Worm (Caenorhabditis elegans) whole organism, young adult: ENCODE results near the gene nlp-51.
A peak's percentile ranks its signal among the peaks of the same experiment; 100 is the strongest.

Experiments
- B0019.2 ChIP-seq: fragments of 200-800 bp; sonication (Bioruptor generic); conservative IDR thresholded peaks from 2 replicates; pipeline ENCODE4 v1.3.6; 2022; ENCODE audit warnings: missing genetic modification reagents, missing genetic modification characterization, missing compliant biosample characterization
- D2030.7 ChIP-seq: fragments of 200-800 bp; sonication (Bioruptor generic); IDR thresholded peaks from 2 replicates; pipeline ENCODE4 v1.3.6; 2022; ENCODE audit warnings: missing genetic modification reagents, missing genetic modification characterization, missing compliant biosample characterization
- F22D6.2 ChIP-seq: sonication (generic microtip); optimal IDR thresholded peaks from 2 replicates; lab custom pipeline; 2016; ENCODE audit warnings: mild to moderate bottlenecking, missing genetic modification characterization, missing compliant biosample characterization
- F37B4.10 ChIP-seq: fragments of 200-800 bp; sonication (Bioruptor generic); IDR thresholded peaks from 2 replicates; pipeline ENCODE4 v1.3.6; 2022; ENCODE audit warnings: missing genetic modification characterization, missing compliant biosample characterization
- F39B2.1 ChIP-seq: fragments of 200-800 bp; sonication (Bioruptor generic); IDR thresholded peaks from 2 replicates; pipeline ENCODE4 v1.3.6; 2022; ENCODE audit warnings: missing genetic modification reagents, missing genetic modification characterization, missing compliant biosample characterization
- F52B5.7 ChIP-seq: sonication (generic microtip); optimal IDR thresholded peaks from 2 replicates; lab custom pipeline; 2016; ENCODE audit warnings: mild to moderate bottlenecking, missing genetic modification characterization, missing compliant biosample characterization
- F55B11.4 ChIP-seq: sonication (generic microtip); optimal IDR thresholded peaks from 2 replicates; lab custom pipeline; 2016; ENCODE audit warnings: missing compliant biosample characterization, missing genetic modification characterization, borderline replicate concordance; ENCODE audit not compliant: insufficient read depth
- F57C9.4 ChIP-seq: sonication (generic microtip); optimal IDR thresholded peaks from 2 replicates; lab custom pipeline; 2017; ENCODE audit warnings: mild to moderate bottlenecking, missing genetic modification characterization, missing compliant biosample characterization
- Y53F4B.3 ChIP-seq: fragments of 200-800 bp; sonication (Bioruptor generic); IDR thresholded peaks from 2 replicates; pipeline ENCODE4 v1.3.6; 2022; ENCODE audit warnings: missing genetic modification reagents, missing genetic modification characterization, missing compliant biosample characterization
- Y79H2A.3 ChIP-seq: fragments of 200-800 bp; sonication (Bioruptor generic); conservative IDR thresholded peaks from 2 replicates; pipeline ENCODE4 v1.3.6; 2022; ENCODE audit warnings: missing genetic modification reagents, missing genetic modification characterization, missing compliant biosample characterization
- athp-1 ChIP-seq: sonication (generic microtip); optimal IDR thresholded peaks from 2 replicates; lab custom pipeline; 2017; ENCODE audit warnings: mild to moderate bottlenecking, missing genetic modification characterization, missing compliant biosample characterization
- attf-6 ChIP-seq: fragments of 200-800 bp; sonication (Bioruptor generic); IDR thresholded peaks from 2 replicates; pipeline ENCODE4 v1.3.6; 2022; ENCODE audit warnings: missing genetic modification reagents, missing genetic modification characterization, missing compliant biosample characterization
- bed-1 ChIP-seq: fragments of 200-800 bp; sonication (Bioruptor generic); IDR thresholded peaks from 2 replicates; pipeline ENCODE4 v1.3.6; 2022; ENCODE audit warnings: missing genetic modification reagents, missing genetic modification characterization, missing compliant biosample characterization
- ccch-3 ChIP-seq: fragments of 200-800 bp; sonication (Bioruptor generic); optimal IDR thresholded peaks from 2 replicates; lab custom pipeline; 2018; ENCODE audit warnings: mild to moderate bottlenecking, missing genetic modification characterization, missing compliant biosample characterization
- cebp-1 ChIP-seq, 2 experiments: fragments of 200-800 bp in 1 of 2; sonication (Bioruptor generic) in 1 of 2; sonication (generic microtip) in 1 of 2; IDR thresholded peaks in 1 of 2; optimal IDR thresholded peaks in 1 of 2; 2 replicates each; pipeline versions ENCODE4 v1.3.6 to Lab custom; 2017 to 2022; ENCODE audit warnings: missing compliant biosample characterization in 2 of 2, missing genetic modification characterization in 2 of 2, mild to moderate bottlenecking in 1 of 2, missing genetic modification reagents in 1 of 2, moderate library complexity in 1 of 2
- cebp-2 ChIP-seq: fragments of 200-800 bp; sonication (Bioruptor generic); IDR thresholded peaks from 2 replicates; pipeline ENCODE4 v1.3.6; 2022; ENCODE audit warnings: missing genetic modification characterization, missing compliant biosample characterization
- ceh-100 ChIP-seq: fragments of 200-800 bp; sonication (Bioruptor generic); IDR thresholded peaks from 2 replicates; pipeline ENCODE4 v1.3.6; 2022; ENCODE audit warnings: missing genetic modification reagents, missing genetic modification characterization, missing compliant biosample characterization
- ceh-40 ChIP-seq: fragments of 200-800 bp; sonication (Bioruptor generic); IDR thresholded peaks from 2 replicates; pipeline ENCODE4 v1.3.6; 2022; ENCODE audit warnings: missing genetic modification characterization, missing compliant biosample characterization
- ceh-58 ChIP-seq: fragments of 200-800 bp; sonication (Bioruptor generic); IDR thresholded peaks from 2 replicates; pipeline ENCODE4 v1.3.6; 2022; ENCODE audit warnings: missing genetic modification characterization, missing compliant biosample characterization
- ceh-79 ChIP-seq: sonication (generic microtip); optimal IDR thresholded peaks from 2 replicates; lab custom pipeline; 2017; ENCODE audit warnings: mild to moderate bottlenecking, missing genetic modification characterization, missing compliant biosample characterization
- ceh-91 ChIP-seq: fragments of 200-800 bp; sonication (Bioruptor generic); IDR thresholded peaks from 2 replicates; pipeline ENCODE4 v1.3.6; 2022; ENCODE audit warnings: missing genetic modification reagents, missing genetic modification characterization, missing compliant biosample characterization
- dpff-1 ChIP-seq: sonication (generic microtip); optimal IDR thresholded peaks from 2 replicates; lab custom pipeline; 2017; ENCODE audit warnings: mild to moderate bottlenecking, missing genetic modification characterization, missing compliant biosample characterization
- dpl-1 ChIP-seq: fragments of 150-350 bp; optimal IDR thresholded peaks from 2 replicates; lab custom pipeline; 2014; ENCODE audit warnings: missing biosample characterization, missing genetic modification reagents, missing genetic modification characterization
- egl-44 ChIP-seq: fragments of 200-800 bp; sonication (Bioruptor generic); IDR thresholded peaks from 2 replicates; pipeline ENCODE4 v1.3.6; 2022; ENCODE audit warnings: missing genetic modification reagents, missing genetic modification characterization, missing compliant biosample characterization
- ekl-4 ChIP-seq: fragments of 200-800 bp; sonication (Bioruptor generic); IDR thresholded peaks from 2 replicates; pipeline ENCODE4 v1.3.6; 2022; ENCODE audit warnings: missing genetic modification reagents, missing genetic modification characterization, missing compliant biosample characterization
- ets-4 ChIP-seq: fragments of 200-800 bp; sonication (Bioruptor generic); optimal IDR thresholded peaks from 2 replicates; lab custom pipeline; 2018; ENCODE audit warnings: mild to moderate bottlenecking, missing genetic modification characterization, missing compliant biosample characterization
- hsf-1 ChIP-seq: fragments of 200-800 bp; sonication (Bioruptor generic); IDR thresholded peaks from 2 replicates; pipeline ENCODE4 v1.3.6; 2022; ENCODE audit warnings: missing genetic modification reagents, missing genetic modification characterization, missing compliant biosample characterization
- lag-1 ChIP-seq: fragments of 200-800 bp; sonication (Bioruptor generic); IDR thresholded peaks from 2 replicates; pipeline ENCODE4 v1.3.6; 2022; ENCODE audit warnings: missing genetic modification reagents, missing genetic modification characterization, missing compliant biosample characterization
- let-526 ChIP-seq: fragments of 200-800 bp; sonication (Bioruptor generic); IDR thresholded peaks from 2 replicates; pipeline ENCODE4 v1.3.6; 2022; ENCODE audit warnings: missing genetic modification reagents, missing genetic modification characterization, missing compliant biosample characterization
- lin-26 ChIP-seq: fragments of 200-800 bp; sonication (Bioruptor generic); IDR thresholded peaks from 2 replicates; pipeline ENCODE4 v1.3.6; 2022; ENCODE audit warnings: missing genetic modification reagents, missing genetic modification characterization, missing compliant biosample characterization
- lsy-27 ChIP-seq: sonication (generic microtip); optimal IDR thresholded peaks from 2 replicates; lab custom pipeline; 2017; ENCODE audit warnings: missing genetic modification characterization, mild to moderate bottlenecking, missing compliant biosample characterization, antibody characterized with exemption, missing genotype, borderline replicate concordance; ENCODE audit not compliant: insufficient read depth
- madf-3 ChIP-seq: fragments of 200-800 bp; sonication (Bioruptor generic); IDR thresholded peaks from 2 replicates; pipeline ENCODE4 v1.3.6; 2022; ENCODE audit warnings: missing genetic modification reagents, missing genetic modification characterization, missing compliant biosample characterization
- mel-28 ChIP-seq: sonication (generic microtip); optimal IDR thresholded peaks from 2 replicates; lab custom pipeline; 2016; ENCODE audit warnings: borderline replicate concordance, mild to moderate bottlenecking, missing genetic modification characterization, missing compliant biosample characterization
- nfya-1 ChIP-seq: sonication (generic microtip); optimal IDR thresholded peaks from 2 replicates; lab custom pipeline; 2017; ENCODE audit warnings: antibody characterized with exemption, missing compliant biosample characterization, missing genetic modification characterization, borderline replicate concordance; ENCODE audit not compliant: insufficient read depth
- nfya-2 ChIP-seq: fragments of 200-800 bp; sonication (Bioruptor generic); IDR thresholded peaks from 2 replicates; pipeline ENCODE4 v1.3.6; 2022; ENCODE audit warnings: missing genetic modification reagents, missing genetic modification characterization, missing compliant biosample characterization
- nhr-90 ChIP-seq: sonication (generic microtip); optimal IDR thresholded peaks from 2 replicates; lab custom pipeline; 2016; ENCODE audit warnings: missing genotype, mild to moderate bottlenecking, missing genetic modification characterization, missing compliant biosample characterization
- pbrm-1 ChIP-seq: fragments of 200-800 bp; sonication (Bioruptor generic); IDR thresholded peaks from 2 replicates; pipeline ENCODE4 v1.3.6; 2022; ENCODE audit warnings: missing genetic modification reagents, missing genetic modification characterization, missing compliant biosample characterization
- repo-1 ChIP-seq: sonication (generic microtip); optimal IDR thresholded peaks from 2 replicates; lab custom pipeline; 2017; ENCODE audit warnings: mild to moderate bottlenecking, missing genetic modification characterization, missing compliant biosample characterization
- rpc-1 ChIP-seq, 2 experiments: fragments of 150-350 bp in 1 of 2; sonication (generic microtip) in 1 of 2; optimal IDR thresholded peaks; 2 replicates each; lab custom pipeline; 2014 to 2018; ENCODE audit warnings: missing biosample characterization in 1 of 2, missing genetic modification characterization in 1 of 2, missing genetic modification reagents in 1 of 2, missing genotype in 1 of 2
- sea-2 ChIP-seq: fragments of 200-800 bp; sonication (Bioruptor generic); IDR thresholded peaks from 2 replicates; pipeline ENCODE4 v1.3.6; 2022; ENCODE audit warnings: missing genetic modification characterization, missing compliant biosample characterization
- snpc-1.3 ChIP-seq: sonication (generic microtip); optimal IDR thresholded peaks from 2 replicates; lab custom pipeline; 2017; ENCODE audit warnings: missing genetic modification characterization, mild to moderate bottlenecking, missing compliant biosample characterization, antibody characterized with exemption, moderate library complexity, missing genotype, missing genetic modification reagents; ENCODE audit not compliant: insufficient read depth
- snpc-3.4 ChIP-seq: sonication (generic microtip); optimal IDR thresholded peaks from 2 replicates; lab custom pipeline; 2017; ENCODE audit warnings: missing genetic modification characterization, mild to moderate bottlenecking, missing compliant biosample characterization, antibody characterized with exemption, moderate library complexity, missing genotype, missing genetic modification reagents
- somi-1 ChIP-seq: fragments of 200-800 bp; sonication (Bioruptor generic); optimal IDR thresholded peaks from 2 replicates; lab custom pipeline; 2018; ENCODE audit warnings: mild to moderate bottlenecking, missing genetic modification characterization, missing compliant biosample characterization
- zim-3 ChIP-seq: sonication (generic microtip); optimal IDR thresholded peaks from 2 replicates; lab custom pipeline; 2017; ENCODE audit warnings: mild to moderate bottlenecking, missing genetic modification characterization, moderate library complexity, missing compliant biosample characterization
- ztf-26 ChIP-seq: sonication (generic microtip); optimal IDR thresholded peaks from 2 replicates; lab custom pipeline; 2017; ENCODE audit warnings: missing genetic modification characterization, missing compliant biosample characterization

The nlp-51 gene

ce11 chrII:11301059-11301458 lies 18.4 kb downstream of the nlp-51 start, which contains the start of gene raga-1:
raga-1 (plus strand) TSS chrII:11301359.
- TF ChIP-seq ztf-26 = no peak
- no peak for TF ChIP-seq ekl-4
- TF ChIP-seq snpc-3.4 (tag; lab: Kevin White, UChicago) = peak; percentile 0
- no peak for TF ChIP-seq cebp-1 (GFP tag; IDR thresholded peaks at IDR 0.05; lab: Robert Waterston, UW)
- peak; percentile 15 for TF ChIP-seq cebp-1 (tag; optimal IDR thresholded peaks at IDR 0.05; lab: Kevin White, UChicago)
- TF ChIP-seq snpc-1.3 = no peak
- 0 out of 2 replicates have a peak, but pooled peaks have one; percentile 37 for TF ChIP-seq pbrm-1 (GFP tag; lab: Robert Waterston, UW)
- no peak for TF ChIP-seq zim-3 (tag; lab: Kevin White, UChicago)

- TF ChIP-seq F22D6.2 (tag; lab: Kevin White, UChicago) (no peak), ceh-40 (GFP tag; lab: Robert Waterston, UW) (no peak), F37B4.10 (GFP tag; lab: Robert Waterston, UW) (no peak), hsf-1 (GFP tag; lab: Robert Waterston, UW) (no peak), repo-1 (tag; lab: Kevin White, UChicago) (no peak), egl-44 (GFP tag; lab: Robert Waterston, UW) (no peak), lin-26 (GFP tag; lab: Robert Waterston, UW) (no peak), ceh-91 (peak; percentile 84), athp-1 (peak; percentile 30), D2030.7 (peak; percentile 80), somi-1 (GFP tag; lab: Kevin White, UChicago) (no peak), ccch-3 (GFP tag; lab: Kevin White, UChicago) (no peak), B0019.2 (0 out of 2 replicates have a peak, but pooled peaks have one; percentile 12), sea-2 (GFP tag; lab: Robert Waterston, UW) (no peak), F52B5.7 (tag; lab: Kevin White, UChicago) (no peak), mel-28 (tag; lab: Kevin White, UChicago) (no peak), nhr-90 (no peak), lag-1 (no peak), dpl-1 (GFP tag; lab: Kevin White, UChicago) (peak; percentile 77), F39B2.1 (GFP tag; lab: Robert Waterston, UW) (no peak), snpc-3.4 (tag; lab: Kevin White, UChicago) (peak; percentile 54), dpff-1 (no peak), lsy-27 (no peak), F55B11.4 (tag; lab: Kevin White, UChicago) (no peak), ekl-4 (no peak; the same call in 1 of the 2 replicates), ets-4 (no peak), cebp-2 (GFP tag; lab: Robert Waterston, UW) (no peak), let-526 (GFP tag; lab: Robert Waterston, UW) (no peak), ceh-100 (no peak), ceh-79 (tag; lab: Kevin White, UChicago) (no peak), nfya-2 (GFP tag; lab: Robert Waterston, UW) (no peak), bed-1 (no peak), Y79H2A.3 (GFP tag; lab: Robert Waterston, UW) (no peak), F57C9.4 (no peak), nfya-1 (tag; lab: Kevin White, UChicago) (no peak), attf-6 (GFP tag; lab: Robert Waterston, UW) (no peak), rpc-1 (optimal IDR thresholded peaks at IDR 0.05; lab: Kevin White, UChicago) (no peak), rpc-1 (tag; optimal IDR thresholded peaks at IDR 0.05; lab: Kevin White, UChicago) (no peak), madf-3 (0 out of 2 replicates have a peak, but pooled peaks have one; percentile 35), Y53F4B.3 (GFP tag; lab: Robert Waterston, UW) (no peak), ceh-58 (GFP tag; lab: Robert Waterston, UW) (no peak)
These were observed 22.2 kb downstream of the nlp-51 start, which contains the start of gene saps-1 for ce11 chrII:11297217-11297738. saps-1 (plus strand) TSS chrII:11297688.
